Worm (Caenorhabditis elegans): ENCODE results near the gene dsh-2.

The dsh-2 gene

DNA sequence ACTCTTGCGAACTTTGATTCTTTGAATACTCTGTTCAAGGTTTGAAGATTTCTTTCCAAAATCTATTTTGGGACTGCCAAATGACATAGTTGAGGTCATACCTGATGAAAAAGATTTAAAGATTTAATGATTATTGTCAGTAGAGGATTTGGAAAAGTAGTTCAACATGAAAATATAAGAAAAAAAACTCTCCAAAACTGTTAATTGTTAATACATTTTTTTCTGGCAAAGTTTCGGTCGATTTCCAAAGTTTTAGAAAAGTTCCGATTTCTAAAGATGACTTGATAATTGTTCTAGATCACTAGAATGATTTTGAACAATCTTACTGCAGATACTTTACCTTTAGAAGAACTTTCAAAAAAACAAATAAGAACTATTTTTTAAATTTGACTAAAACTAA, 9.7 kb downstream of the dsh-2 start, which contains the start of gene C27A2.7:
Gene C27A2.7, minus strand, starts transcription at position 101 of the 400 bp plus-strand sequence.
- TF ChIP-seq pes-1 (GFP tag; IDR thresholded peaks at IDR 0.05) (no peak), hmg-4 (GFP tag; optimal IDR thresholded peaks at IDR 0.05) (no peak), hmbx-1 (tag; optimal IDR thresholded peaks at IDR 0.05) (no peak), sea-1 (GFP tag; conservative IDR thresholded peaks at IDR 0.05) (no peak), F13C5.2 (tag; optimal IDR thresholded peaks at IDR 0.05) (no peak), ets-7 (tag; optimal IDR thresholded peaks at IDR 0.05) (no peak), ceh-13 (GFP tag; optimal IDR thresholded peaks at IDR 0.05) (no peak), B0310.2 (tag; optimal IDR thresholded peaks at IDR 0.05) (no peak), tra-4 (tag; optimal IDR thresholded peaks at IDR 0.05) (no peak), tbx-11 (GFP tag; IDR thresholded peaks at IDR 0.05) (no peak)

DNA sequence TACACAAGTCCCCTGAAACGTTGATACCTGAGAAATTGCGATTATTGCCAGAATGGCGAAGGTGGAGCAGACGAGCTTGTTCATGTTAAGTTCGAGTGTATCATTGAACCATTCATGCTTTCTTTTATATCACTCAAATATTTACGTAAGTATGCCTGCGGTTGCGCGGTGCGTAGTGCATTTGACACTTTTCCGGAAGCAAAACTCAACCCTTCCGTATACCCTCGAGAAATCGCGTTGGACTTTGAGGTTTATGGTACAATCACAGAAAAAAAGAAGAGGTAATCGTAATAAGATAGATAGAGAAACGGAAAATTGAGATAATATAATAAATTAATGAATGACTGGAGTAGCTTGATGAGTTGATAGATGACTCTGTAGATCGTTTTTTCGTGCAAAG, 11.4 kb downstream of the dsh-2 start, which contains the start of gene idpb-2:
Gene idpb-2, minus strand, starts transcription at position 101 of the 400 bp plus-strand sequence.
- TF ChIP-seq tra-4 (tag; optimal IDR thresholded peaks at IDR 0.05) (no peak), scrt-1 (GFP tag; IDR thresholded peaks at IDR 0.05) (no peak), ets-7 (tag; optimal IDR thresholded peaks at IDR 0.05) (no peak), ceh-36 (tag; optimal IDR thresholded peaks at IDR 0.05) (no peak), flt-1 (GFP tag; IDR thresholded peaks at IDR 0.05) (no peak), aly-1 (tag; optimal IDR thresholded peaks at IDR 0.05) (no peak), hnd-1 (tag; optimal IDR thresholded peaks at IDR 0.05) (no peak), sea-1 (GFP tag; conservative IDR thresholded peaks at IDR 0.05) (no peak), hmg-4 (GFP tag; optimal IDR thresholded peaks at IDR 0.05) (no peak), ceh-13 (GFP tag; optimal IDR thresholded peaks at IDR 0.05) (no peak), hmbx-1 (tag; optimal IDR thresholded peaks at IDR 0.05) (no peak)

- no peak for TF ChIP-seq flt-1 (GFP tag; IDR thresholded peaks at IDR 0.05)
- TF ChIP-seq ama-1 (optimal IDR thresholded peaks at IDR 0.05), result no peak
- TF ChIP-seq ceh-36 (tag; optimal IDR thresholded peaks at IDR 0.05), result no peak
- peak; percentile 10 for TF ChIP-seq aly-1 (tag; optimal IDR thresholded peaks at IDR 0.05)
Observed at ce11 chrII:5067927-5068326, 13.0 kb downstream of the dsh-2 start, which contains the start of gene C27A2.8. Gene C27A2.8, minus strand, starts transcription at chrII:5068043.

- TF ChIP-seq B0310.2 (tag; optimal IDR thresholded peaks at IDR 0.05) (no peak), hmg-4 (GFP tag; optimal IDR thresholded peaks at IDR 0.05) (no peak), ceh-36 (tag; optimal IDR thresholded peaks at IDR 0.05) (no peak), hnd-1 (tag; optimal IDR thresholded peaks at IDR 0.05) (no peak), tra-4 (tag; optimal IDR thresholded peaks at IDR 0.05) (no peak), F13C5.2 (tag; optimal IDR thresholded peaks at IDR 0.05) (no peak), hmbx-1 (tag; optimal IDR thresholded peaks at IDR 0.05) (no peak)
Observed at ce11 chrII:5066967-5067366, 14.0 kb downstream of the dsh-2 start.

DNA sequence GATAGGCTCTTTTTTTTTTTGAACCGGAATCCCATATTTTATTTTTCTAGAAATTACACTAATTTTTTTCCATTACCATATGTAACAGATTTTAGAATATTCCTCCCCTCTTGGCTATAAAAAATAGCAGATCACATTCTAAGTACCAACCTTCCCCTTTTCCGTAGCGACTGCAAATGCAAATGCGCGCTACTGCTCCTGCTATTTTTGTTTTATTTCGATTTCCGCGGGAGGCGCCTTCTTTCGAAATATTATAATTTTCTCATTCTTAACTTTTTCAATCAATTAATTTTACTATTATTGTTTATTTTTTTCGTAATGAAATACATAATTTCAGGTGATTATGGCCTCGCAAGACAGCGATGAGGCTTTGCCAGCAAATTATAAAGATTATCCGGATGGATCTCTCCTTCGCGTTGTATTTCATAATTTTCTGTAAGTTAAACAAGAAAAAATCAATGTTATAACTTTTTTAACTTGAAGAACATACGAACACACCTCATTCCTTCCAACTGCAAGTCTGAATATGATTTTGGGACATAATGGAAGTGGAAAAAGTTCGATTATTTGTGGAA, 19.1 kb downstream of the dsh-2 start, which contains the start of gene smc-5:
Gene smc-5, plus strand, starts transcription at position 332 of the 575 bp plus-strand sequence.
- TF ChIP-seq tra-4 (tag; optimal IDR thresholded peaks at IDR 0.05) (no peak), pes-1 (GFP tag; IDR thresholded peaks at IDR 0.05) (peak; percentile 46; the same call in 1 of the 2 replicates), F13C5.2 (tag; optimal IDR thresholded peaks at IDR 0.05) (peak; percentile 43)

DNA sequence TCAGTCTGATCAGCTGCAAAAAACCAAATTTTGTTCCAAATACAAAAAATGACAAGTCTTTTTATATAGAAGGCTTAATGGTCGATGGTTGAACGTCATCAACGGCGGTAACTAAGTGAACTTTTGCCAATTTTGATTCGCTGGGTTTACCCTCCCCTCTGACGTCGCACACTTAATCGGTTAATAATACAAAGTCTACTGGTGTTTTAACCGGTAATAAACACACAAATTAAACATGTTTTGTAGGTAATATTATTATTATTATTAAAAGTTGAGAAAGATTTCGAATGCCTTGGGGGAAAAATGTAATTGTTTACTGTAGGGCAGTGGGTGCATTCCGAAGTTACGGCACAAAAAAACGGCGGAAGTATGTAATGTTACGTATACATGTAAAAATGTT, 20.3 kb downstream of the dsh-2 start, which contains the start of gene pho-12:
Gene pho-12, minus strand, starts transcription at position 101 of the 400 bp plus-strand sequence.
- TF ChIP-seq scrt-1 (GFP tag; IDR thresholded peaks at IDR 0.05) (no peak), flt-1 (GFP tag; IDR thresholded peaks at IDR 0.05) (no peak), aly-1 (tag; optimal IDR thresholded peaks at IDR 0.05) (no peak), tra-4 (tag; optimal IDR thresholded peaks at IDR 0.05) (no peak), tbx-11 (GFP tag; IDR thresholded peaks at IDR 0.05) (no peak), ama-1 (optimal IDR thresholded peaks at IDR 0.05) (no peak), ets-7 (tag; optimal IDR thresholded peaks at IDR 0.05) (no peak), hmg-4 (GFP tag; optimal IDR thresholded peaks at IDR 0.05) (no peak), hnd-1 (tag; optimal IDR thresholded peaks at IDR 0.05) (no peak), ceh-36 (tag; optimal IDR thresholded peaks at IDR 0.05) (no peak), hmbx-1 (tag; optimal IDR thresholded peaks at IDR 0.05) (no peak), B0310.2 (tag; optimal IDR thresholded peaks at IDR 0.05) (no peak), sea-1 (GFP tag; conservative IDR thresholded peaks at IDR 0.05) (no peak), ceh-13 (GFP tag; optimal IDR thresholded peaks at IDR 0.05) (no peak), pes-1 (GFP tag; IDR thresholded peaks at IDR 0.05) (no peak), tbx-37 (GFP tag; conservative IDR thresholded peaks at IDR 0.05) (no peak), F13C5.2 (tag; optimal IDR thresholded peaks at IDR 0.05) (no peak)

DNA sequence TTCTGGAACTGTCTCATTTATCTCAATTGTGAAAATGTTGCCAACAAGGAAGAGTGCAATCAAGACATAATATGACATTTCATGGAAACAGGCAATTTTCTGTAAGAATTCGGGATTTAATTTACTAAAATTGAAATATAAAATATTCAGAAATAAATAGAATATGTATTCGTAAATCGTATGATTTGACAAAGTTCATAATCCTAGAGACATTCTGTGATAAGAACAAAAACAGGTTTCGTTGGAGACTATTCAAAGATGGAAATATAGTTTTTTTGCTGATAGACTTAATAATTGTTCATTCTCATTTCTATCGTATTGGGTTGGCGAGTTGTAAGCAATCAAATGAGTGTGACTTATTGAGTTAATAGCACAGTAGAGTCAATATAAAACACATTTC, 22.9 kb downstream of the dsh-2 start, which contains the start of gene C27A2.12:
Gene C27A2.12, minus strand, starts transcription at position 101 of the 400 bp plus-strand sequence.
- no peak for TF ChIP-seq flt-1 (GFP tag; IDR thresholded peaks at IDR 0.05)
- no peak for TF ChIP-seq sea-1 (GFP tag; conservative IDR thresholded peaks at IDR 0.05)
- TF ChIP-seq ets-7 (tag; optimal IDR thresholded peaks at IDR 0.05), result no peak
- no peak for TF ChIP-seq scrt-1 (GFP tag; IDR thresholded peaks at IDR 0.05)
- no peak for TF ChIP-seq hmbx-1 (tag; optimal IDR thresholded peaks at IDR 0.05)
- no peak for TF ChIP-seq tbx-11 (GFP tag; IDR thresholded peaks at IDR 0.05)
- no peak for TF ChIP-seq ceh-36 (tag; optimal IDR thresholded peaks at IDR 0.05)
- TF ChIP-seq aly-1 (tag; optimal IDR thresholded peaks at IDR 0.05), result no peak

- TF ChIP-seq ceh-36 (tag; optimal IDR thresholded peaks at IDR 0.05) (peak; percentile 54), hmg-4 (GFP tag; optimal IDR thresholded peaks at IDR 0.05) (peak; percentile 51), sea-1 (GFP tag; conservative IDR thresholded peaks at IDR 0.05) (0 out of 2 replicates have a peak, but pooled peaks have one; percentile 63), aly-1 (tag; optimal IDR thresholded peaks at IDR 0.05) (no peak), tbx-11 (GFP tag; IDR thresholded peaks at IDR 0.05) (0 out of 2 replicates have a peak, but pooled peaks have one; percentile 28), pes-1 (GFP tag; IDR thresholded peaks at IDR 0.05) (peak; percentile 86), B0310.2 (tag; optimal IDR thresholded peaks at IDR 0.05) (peak; percentile 24), scrt-1 (GFP tag; IDR thresholded peaks at IDR 0.05) (peak; percentile 72), flt-1 (GFP tag; IDR thresholded peaks at IDR 0.05) (peak; percentile 72), hmbx-1 (tag; optimal IDR thresholded peaks at IDR 0.05) (no peak), ama-1 (optimal IDR thresholded peaks at IDR 0.05) (no peak), ceh-13 (GFP tag; optimal IDR thresholded peaks at IDR 0.05) (peak; percentile 53)
Observed at ce11 chrII:5057315-5057714, 23.7 kb downstream of the dsh-2 start.
